Worm (Caenorhabditis elegans) whole organism, L2 larva: Measurements from ENCODE around the gene Y11D7A.9.

Experiments used
- F13H6.1 ChIP-seq: sonication (generic microtip); optimal IDR thresholded peaks from 2 replicates; lab custom pipeline; 2016; ENCODE audit warnings: missing genetic modification characterization, missing compliant biosample characterization
- Y55F3AM.14 ChIP-seq: fragments of 200-800 bp; sonication (Bioruptor generic); optimal IDR thresholded peaks from 2 replicates; lab custom pipeline; 2018; ENCODE audit warnings: mild to moderate bottlenecking, missing genetic modification characterization, missing compliant biosample characterization
- ZK546.5 ChIP-seq: sonication (generic microtip); optimal IDR thresholded peaks from 2 replicates; lab custom pipeline; 2017; ENCODE audit warnings: missing biosample characterization, missing genetic modification characterization
- ceh-16 ChIP-seq: fragments of 150-350 bp; optimal IDR thresholded peaks from 2 replicates; lab custom pipeline; 2014; ENCODE audit warnings: missing biosample characterization, missing genetic modification characterization
- elt-1 ChIP-seq: fragments of 150-350 bp; optimal IDR thresholded peaks from 2 replicates; lab custom pipeline; 2014; ENCODE audit warnings: missing biosample characterization, missing genetic modification characterization
- fos-1 ChIP-seq: fragments of 150-350 bp; optimal IDR thresholded peaks from 2 replicates; lab custom pipeline; 2014; ENCODE audit warnings: missing biosample characterization, missing genetic modification characterization
- nhr-23 ChIP-seq: fragments of 150-350 bp; optimal IDR thresholded peaks from 2 replicates; lab custom pipeline; 2014; ENCODE audit warnings: missing biosample characterization, missing genetic modification reagents, missing genetic modification characterization
- nhr-77 ChIP-seq: fragments of 150-350 bp; optimal IDR thresholded peaks from 2 replicates; lab custom pipeline; 2014; ENCODE audit warnings: missing biosample characterization, missing genetic modification characterization
- skn-1 ChIP-seq: sonication (generic microtip); optimal IDR thresholded peaks from 2 replicates; lab custom pipeline; 2017; ENCODE audit warnings: missing biosample characterization, missing genetic modification characterization
- ztf-11 ChIP-seq: sonication (generic microtip); optimal IDR thresholded peaks from 2 replicates; lab custom pipeline; 2017; ENCODE audit warnings: missing biosample characterization, missing genetic modification characterization

Y11D7A.9 gene

ce11 chrIV:9210841-9211240 lies 45.1 kb downstream of the Y11D7A.9 start:
- no peak for TF ChIP-seq fos-1 (tag; lab: Kevin White, UChicago)
- TF ChIP-seq skn-1 (tag; lab: Kevin White, UChicago): no peak
- no peak for TF ChIP-seq elt-1 (tag; lab: Kevin White, UChicago)
- TF ChIP-seq F13H6.1: no peak
- TF ChIP-seq ceh-16: no peak
- no peak for TF ChIP-seq ZK546.5
- TF ChIP-seq nhr-77: no peak
- no peak for TF ChIP-seq nhr-23 (tag; lab: Kevin White, UChicago)
- no peak for TF ChIP-seq ztf-11 (tag; lab: Kevin White, UChicago)
- TF ChIP-seq Y55F3AM.14 (GFP tag; lab: Kevin White, UChicago): no peak
